Fruit fly (Drosophila melanogaster) whole organism, adult: Measurements from ENCODE around the gene Etl1.

Experiments
- CG11617 ChIP-seq: fragments of 200-800 bp; sonication (Bioruptor generic); optimal IDR thresholded peaks from 2 replicates; lab custom pipeline; 2017; ENCODE audit warnings: mild to moderate bottlenecking, missing biosample characterization, missing genetic modification reagents, missing genetic modification characterization
- CG12768 ChIP-seq: fragments of 200-800 bp; sonication (Bioruptor generic); optimal IDR thresholded peaks from 2 replicates; lab custom pipeline; 2017; ENCODE audit warnings: missing biosample characterization, missing genetic modification characterization, mild to moderate bottlenecking, moderate library complexity, missing genetic modification reagents
- CG14711 ChIP-seq: fragments of 200-800 bp; sonication (Bioruptor generic); optimal IDR thresholded peaks from 2 replicates; lab custom pipeline; 2018; ENCODE audit warnings: missing biosample characterization, mild to moderate bottlenecking, missing genetic modification characterization, moderate library complexity
- CG1620 ChIP-seq: fragments of 200-800 bp; sonication (Bioruptor generic); optimal IDR thresholded peaks from 2 replicates; lab custom pipeline; 2016; ENCODE audit warnings: missing biosample characterization, missing genetic modification characterization
- CG33017 ChIP-seq: fragments of 200-800 bp; sonication (Bioruptor generic); optimal IDR thresholded peaks from 2 replicates; lab custom pipeline; 2018; ENCODE audit warnings: missing biosample characterization, mild to moderate bottlenecking, missing genetic modification characterization, moderate library complexity
- CG5204 ChIP-seq: fragments of 200-800 bp; sonication (Bioruptor generic); optimal IDR thresholded peaks from 2 replicates; lab custom pipeline; 2016; ENCODE audit warnings: missing biosample characterization, missing genetic modification characterization
- CG7045 ChIP-seq: fragments of 200-800 bp; sonication (Bioruptor generic); optimal IDR thresholded peaks from 2 replicates; lab custom pipeline; 2017; ENCODE audit warnings: missing biosample characterization, mild to moderate bottlenecking, missing genetic modification characterization
- CG7101 ChIP-seq: fragments of 200-800 bp; sonication (Bioruptor generic); optimal IDR thresholded peaks from 2 replicates; lab custom pipeline; 2018; ENCODE audit warnings: missing biosample characterization, mild to moderate bottlenecking, missing genetic modification characterization, moderate library complexity
- Clk ChIP-seq: fragments of 200-800 bp; sonication (Bioruptor generic); optimal IDR thresholded peaks from 2 replicates; lab custom pipeline; 2017; ENCODE audit warnings: missing biosample characterization, missing genetic modification characterization
- Crg-1 ChIP-seq: fragments of 200-800 bp; sonication (Bioruptor generic); optimal IDR thresholded peaks from 2 replicates; lab custom pipeline; 2016; ENCODE audit warnings: missing biosample characterization, missing genetic modification characterization
- Hr96 ChIP-seq: fragments of 200-800 bp; sonication (Bioruptor generic); optimal IDR thresholded peaks from 2 replicates; lab custom pipeline; 2016; ENCODE audit warnings: missing biosample characterization, missing genetic modification characterization
- Mnt ChIP-seq: fragments of 200-800 bp; sonication (Bioruptor generic); optimal IDR thresholded peaks from 2 replicates; lab custom pipeline; 2016; ENCODE audit warnings: missing biosample characterization, mild to moderate bottlenecking, missing genetic modification characterization
- bab1 ChIP-seq: fragments of 200-800 bp; sonication (Bioruptor generic); optimal IDR thresholded peaks from 3 replicates; lab custom pipeline; 2019; ENCODE audit warnings: missing biosample characterization, mild to moderate bottlenecking, missing genetic modification characterization, moderate library complexity
- cic ChIP-seq: fragments of 200-800 bp; sonication (Bioruptor generic); optimal IDR thresholded peaks from 2 replicates; lab custom pipeline; 2017; ENCODE audit warnings: missing biosample characterization, mild to moderate bottlenecking, missing genetic modification characterization, moderate library complexity
- cnc ChIP-seq, 2 experiments: fragments of >200 bp; optimal IDR thresholded peaks; 2 replicates each; lab custom pipeline; 2017
- kay ChIP-seq: fragments of 200-800 bp; sonication (Bioruptor generic); peaks from one replicate; lab custom pipeline; 2016; ENCODE audit warnings: missing biosample characterization, missing genetic modification characterization, borderline replicate concordance
- ovo ChIP-seq: fragments of 200-800 bp; sonication (Bioruptor generic); optimal IDR thresholded peaks from 2 replicates; lab custom pipeline; 2016; ENCODE audit warnings: missing biosample characterization, missing genetic modification characterization
- pad ChIP-seq: fragments of 200-800 bp; sonication (Bioruptor generic); optimal IDR thresholded peaks from 3 replicates; lab custom pipeline; 2017; ENCODE audit warnings: missing biosample characterization, missing genetic modification characterization, mild to moderate bottlenecking, moderate library complexity, missing genetic modification reagents
- tj ChIP-seq: fragments of 200-800 bp; sonication (Bioruptor generic); optimal IDR thresholded peaks from 3 replicates; lab custom pipeline; 2017; ENCODE audit warnings: missing biosample characterization, mild to moderate bottlenecking, missing genetic modification characterization, moderate library complexity
- toe ChIP-seq: fragments of 200-800 bp; sonication (Bioruptor generic); optimal IDR thresholded peaks from 2 replicates; lab custom pipeline; 2016; ENCODE audit warnings: missing biosample characterization, missing genetic modification characterization

The Etl1 gene

dm6 chr2L:9945086-9945485 lies 32.7 kb upstream of the Etl1 start:
- no peak for TF ChIP-seq CG14711 (tag; lab: Kevin White, UChicago)

DNA sequence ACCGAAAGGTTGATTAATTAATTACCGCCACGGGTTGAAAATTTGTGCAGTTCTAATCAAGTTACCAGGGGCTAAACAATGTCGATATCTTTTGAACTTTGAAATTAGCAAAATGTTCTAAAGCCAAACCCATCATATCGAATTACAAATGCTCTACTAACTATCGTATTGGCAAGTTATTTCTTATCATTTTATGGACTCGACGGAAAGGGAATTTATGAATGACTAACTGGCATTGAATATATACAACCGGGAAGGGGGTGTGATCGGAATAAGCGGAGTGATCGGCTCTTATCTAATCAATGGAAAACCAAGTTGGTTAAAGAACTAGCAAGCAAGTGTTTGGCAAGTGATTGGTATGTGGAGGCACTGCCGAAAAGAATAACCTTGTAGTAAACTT lies 31.1 kb upstream of the Etl1 start:
- TF ChIP-seq CG12768 (GFP tag; lab: Kevin White, UChicago) (peak; percentile 53), pad (GFP tag; lab: Kevin White, UChicago) (no peak), cic (GFP tag; lab: Kevin White, UChicago) (peak; percentile 97), Mnt (GFP tag; lab: Kevin White, UChicago) (peak; percentile 25), bab1 (no peak), CG33017 (tag; lab: Kevin White, UChicago) (peak; percentile 61), cnc (optimal IDR thresholded peaks at IDR 0.05; lab: Kevin White, UChicago) (no peak), Crg-1 (GFP tag; lab: Kevin White, UChicago) (peak; percentile 16), CG11617 (GFP tag; lab: Kevin White, UChicago) (peak; percentile 25), CG14711 (tag; lab: Kevin White, UChicago) (no peak), CG5204 (GFP tag; lab: Kevin White, UChicago) (no peak), tj (GFP tag; lab: Kevin White, UChicago) (no peak), CG1620 (no peak), Clk (GFP tag; lab: Kevin White, UChicago) (no peak), kay (GFP tag; lab: Kevin White, UChicago) (no peak), toe (GFP tag; lab: Kevin White, UChicago) (no peak), CG7101 (tag; lab: Kevin White, UChicago) (peak; percentile 64), Hr96 (GFP tag; lab: Kevin White, UChicago) (no peak), ovo (GFP tag; lab: Kevin White, UChicago) (no peak), CG7045 (GFP tag; lab: Kevin White, UChicago) (peak; percentile 6)

DNA sequence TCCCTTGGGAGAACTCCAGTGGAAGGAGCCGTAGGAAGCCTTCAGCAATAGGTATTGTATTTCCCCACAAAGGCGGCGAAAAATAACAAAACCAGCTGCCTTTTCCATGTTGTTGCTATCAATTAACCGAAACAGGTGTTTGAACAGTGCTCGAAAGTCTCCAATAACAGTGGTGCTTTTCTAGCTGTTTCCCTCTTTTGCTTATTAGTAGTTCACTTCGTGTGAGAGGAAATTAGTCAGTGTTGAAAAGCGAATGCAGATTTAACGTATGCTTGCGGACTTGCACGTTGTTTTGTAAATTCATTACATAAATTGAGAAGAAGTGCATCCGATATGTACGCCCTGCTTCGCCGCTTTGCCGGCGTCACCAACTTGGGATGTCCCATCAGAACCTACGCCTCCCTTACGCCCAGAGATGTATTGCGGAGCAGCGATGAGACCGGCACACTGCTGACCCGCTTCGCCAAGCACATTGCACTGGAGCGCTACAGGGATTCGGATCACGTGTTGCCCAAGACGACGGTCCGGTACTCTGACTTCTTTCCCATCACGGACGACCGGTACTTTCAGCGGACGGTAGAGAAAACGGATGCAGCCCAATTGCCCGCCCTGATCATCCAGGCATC lies 26.3 kb upstream of the Etl1 start, which contains the start of the genes Datp and CG4619:
Gene Datp, minus strand, starts transcription at position 160 of the 626 bp plus-strand sequence.
Gene CG4619, plus strand, starts transcription at position 233 of the 626 bp plus-strand sequence.
- TF ChIP-seq CG1620, result peak; percentile 83
- TF ChIP-seq Mnt (GFP tag; lab: Kevin White, UChicago), result peak; percentile 84
- TF ChIP-seq CG12768 (GFP tag; lab: Kevin White, UChicago), result peak; percentile 64
- peak; percentile 67 for TF ChIP-seq CG14711 (tag; lab: Kevin White, UChicago)
- peak; percentile 39 for TF ChIP-seq ovo (GFP tag; lab: Kevin White, UChicago)
- peak; percentile 13 for TF ChIP-seq CG7045 (GFP tag; lab: Kevin White, UChicago)
- TF ChIP-seq cic (GFP tag; lab: Kevin White, UChicago), result peak; percentile 39
- TF ChIP-seq pad (GFP tag; lab: Kevin White, UChicago), result peak; percentile 77
- TF ChIP-seq cnc (optimal IDR thresholded peaks at IDR 0.05; lab: Kevin White, UChicago), result no peak
- no peak for TF ChIP-seq CG5204 (GFP tag; lab: Kevin White, UChicago)
- peak; percentile 59 for TF ChIP-seq toe (GFP tag; lab: Kevin White, UChicago)
- peak; percentile 32 for TF ChIP-seq CG33017 (tag; lab: Kevin White, UChicago)
- no peak for TF ChIP-seq Clk (GFP tag; lab: Kevin White, UChicago)
- no peak for TF ChIP-seq tj (GFP tag; lab: Kevin White, UChicago)
- TF ChIP-seq kay (GFP tag; lab: Kevin White, UChicago), result no peak
- TF ChIP-seq bab1, result peak; percentile 47
- TF ChIP-seq Crg-1 (GFP tag; lab: Kevin White, UChicago), result peak; percentile 84
- TF ChIP-seq Hr96 (GFP tag; lab: Kevin White, UChicago), result peak; percentile 66
- peak; percentile 45 for TF ChIP-seq CG11617 (GFP tag; lab: Kevin White, UChicago)
- TF ChIP-seq CG7101 (tag; lab: Kevin White, UChicago), result peak; percentile 82

dm6 chr2L:9937908-9938307 lies 25.5 kb upstream of the Etl1 start, which contains the start of gene Arglu1:
Gene Arglu1 (minus strand): TSS chr2L:9938134.
- TF ChIP-seq Clk (GFP tag; lab: Kevin White, UChicago), result peak; percentile 38
- peak; percentile 35 for TF ChIP-seq CG14711 (tag; lab: Kevin White, UChicago)
- no peak for TF ChIP-seq CG11617 (GFP tag; lab: Kevin White, UChicago)
- peak; percentile 46 for TF ChIP-seq bab1
- TF ChIP-seq tj (GFP tag; lab: Kevin White, UChicago), result no peak
- TF ChIP-seq CG33017 (tag; lab: Kevin White, UChicago), result no peak
- peak; percentile 49 for TF ChIP-seq Hr96 (GFP tag; lab: Kevin White, UChicago)
- no peak for TF ChIP-seq Crg-1 (GFP tag; lab: Kevin White, UChicago)
- TF ChIP-seq CG5204 (GFP tag; lab: Kevin White, UChicago), result no peak
- TF ChIP-seq pad (GFP tag; lab: Kevin White, UChicago), result peak; percentile 45
- peak; percentile 51 for TF ChIP-seq CG7101 (tag; lab: Kevin White, UChicago)
- no peak for TF ChIP-seq cnc (optimal IDR thresholded peaks at IDR 0.05; lab: Kevin White, UChicago)
- no peak for TF ChIP-seq CG7045 (GFP tag; lab: Kevin White, UChicago)
- peak; percentile 30 for TF ChIP-seq CG1620
- TF ChIP-seq toe (GFP tag; lab: Kevin White, UChicago), result peak; percentile 37
- no peak for TF ChIP-seq cic (GFP tag; lab: Kevin White, UChicago)
- no peak for TF ChIP-seq kay (GFP tag; lab: Kevin White, UChicago)
- TF ChIP-seq ovo (GFP tag; lab: Kevin White, UChicago), result no peak
- peak; percentile 34 for TF ChIP-seq Mnt (GFP tag; lab: Kevin White, UChicago)
- TF ChIP-seq CG12768 (GFP tag; lab: Kevin White, UChicago), result peak; percentile 34

dm6 chr2L:9933063-9933462 lies 20.7 kb upstream of the Etl1 start, which contains the start of gene Cpr30F:
Gene Cpr30F (minus strand): TSS chr2L:9933163.
- TF ChIP-seq CG11617 (GFP tag; lab: Kevin White, UChicago) (no peak), Mnt (GFP tag; lab: Kevin White, UChicago) (no peak), ovo (GFP tag; lab: Kevin White, UChicago) (no peak), CG33017 (tag; lab: Kevin White, UChicago) (no peak), CG14711 (tag; lab: Kevin White, UChicago) (no peak), cnc (optimal IDR thresholded peaks at IDR 0.05; lab: Kevin White, UChicago) (no peak), kay (GFP tag; lab: Kevin White, UChicago) (no peak)
